Worm (Caenorhabditis elegans): ENCODE measurements around the gene str-33.

The str-33 gene

ce11 chrV:2727101-2727500, 1.2 kb upstream of the str-33 start, which contains the start of gene str-13:
Gene str-13 (minus strand): TSS chrV:2727201.
- no peak for TF ChIP-seq let-526 (GFP tag; IDR thresholded peaks at IDR 0.05)
- no peak for TF ChIP-seq ekl-4 (GFP tag; IDR thresholded peaks at IDR 0.05)
- TF ChIP-seq T26A5.8 (tag; optimal IDR thresholded peaks at IDR 0.05), result no peak
- TF ChIP-seq zfh-2 (GFP tag; conservative IDR thresholded peaks at IDR 0.05), result no peak
- no peak for TF ChIP-seq ceh-40 (GFP tag; IDR thresholded peaks at IDR 0.05)
- no peak for TF ChIP-seq F57A8.1 (GFP tag; optimal IDR thresholded peaks at IDR 0.05)
- no peak for TF ChIP-seq F37B4.10 (GFP tag; IDR thresholded peaks at IDR 0.05)
- TF ChIP-seq pha-4 (tag; optimal IDR thresholded peaks at IDR 0.05), result no peak

ce11 chrV:2730784-2731480, 2.6 kb downstream of the str-33 start, which contains the start of gene dod-3:
Gene dod-3 (minus strand): TSS chrV:2731098.
- no peak for TF ChIP-seq ztf-26 (tag; optimal IDR thresholded peaks at IDR 0.05)
- TF ChIP-seq egrh-3 (GFP tag; IDR thresholded peaks at IDR 0.05), result peak; percentile 8; the same call in 1 of the 2 replicates
- peak; percentile 70 for TF ChIP-seq ztf-22 (GFP tag; optimal IDR thresholded peaks at IDR 0.05)
- TF ChIP-seq snpc-1.1 (tag; optimal IDR thresholded peaks at IDR 0.05; ENCODE audit: insufficient read depth), result no peak
- no peak for TF ChIP-seq snpc-4 (GFP tag; optimal IDR thresholded peaks at IDR 0.05)
- no peak for TF ChIP-seq snpc-4 (tag; optimal IDR thresholded peaks at IDR 0.05)
- peak; percentile 27 for TF ChIP-seq tbp1 (GFP tag; optimal IDR thresholded peaks at IDR 0.05)
- TF ChIP-seq F33H1.4 (GFP tag; IDR thresholded peaks at IDR 0.05), result no peak
- no peak for TF ChIP-seq athp-1 (tag; optimal IDR thresholded peaks at IDR 0.05)
- no peak for TF ChIP-seq hmg-20 (GFP tag; IDR thresholded peaks at IDR 0.05)
- 0 out of 2 replicates have a peak, but pooled peaks have one; percentile 65 for TF ChIP-seq egl-44 (GFP tag; IDR thresholded peaks at IDR 0.05)
- TF ChIP-seq xnd-1 (tag; optimal IDR thresholded peaks at IDR 0.05), result no peak
- TF ChIP-seq die-1 (tag; optimal IDR thresholded peaks at IDR 0.05), result no peak
- TF ChIP-seq ceh-100 (GFP tag; IDR thresholded peaks at IDR 0.05), result no peak
- TF ChIP-seq madf-6 (GFP tag; IDR thresholded peaks at IDR 0.05), result no peak
- peak; percentile 19 for TF ChIP-seq attf-5 (GFP tag; optimal IDR thresholded peaks at IDR 0.05)
- no peak for TF ChIP-seq ccch-3 (GFP tag; optimal IDR thresholded peaks at IDR 0.05)
- TF ChIP-seq F57C9.4 (tag; optimal IDR thresholded peaks at IDR 0.05), result no peak
- no peak for TF ChIP-seq snpc-1.3 (tag; optimal IDR thresholded peaks at IDR 0.05; ENCODE audit: insufficient read depth)
- TF ChIP-seq ets-4 (GFP tag; optimal IDR thresholded peaks at IDR 0.05), result peak; percentile 65
- TF ChIP-seq atf-7 (tag; optimal IDR thresholded peaks at IDR 0.05), result peak; percentile 90
- TF ChIP-seq nhr-120 (GFP tag; IDR thresholded peaks at IDR 0.05), result no peak
- TF ChIP-seq nhr-80 (tag; optimal IDR thresholded peaks at IDR 0.05), result peak; percentile 94
- peak; percentile 63 for TF ChIP-seq tlf-1 (GFP tag; optimal IDR thresholded peaks at IDR 0.05)
- peak; percentile 71 for TF ChIP-seq dox-1 (GFP tag; IDR thresholded peaks at IDR 0.05)
- peak; percentile 57 for TF ChIP-seq ama-1 (optimal IDR thresholded peaks at IDR 0.05)
- no peak for TF ChIP-seq ama-1 (GFP tag; optimal IDR thresholded peaks at IDR 0.05)
- peak; percentile 50; the same call in 1 of the 2 replicates for TF ChIP-seq nfyb-1 (GFP tag; IDR thresholded peaks at IDR 0.05)
- TF ChIP-seq K12H6.12 (tag; optimal IDR thresholded peaks at IDR 0.05), result no peak
- no peak for TF ChIP-seq pbrm-1 (GFP tag; IDR thresholded peaks at IDR 0.05)
- peak; percentile 4 for TF ChIP-seq chd-7 (tag; optimal IDR thresholded peaks at IDR 0.05)
